Fruit fly (Drosophila melanogaster) Kc167 (cell line): ENCODE data around the gene gb.

Source experiments
- Sin3A ChIP-seq: fragments of >200 bp; optimal IDR thresholded peaks from 2 replicates; lab custom pipeline; 2018; ENCODE audit warnings: missing external identifiers
- h ChIP-seq: fragments of >200 bp; optimal IDR thresholded peaks from 3 replicates; lab custom pipeline; 2018; ENCODE audit warnings: missing external identifiers
- insv ChIP-seq: fragments of >200 bp; optimal IDR thresholded peaks from 3 replicates; lab custom pipeline; 2018; ENCODE audit warnings: missing external identifiers
- psq ChIP-seq: fragments of >200 bp; optimal IDR thresholded peaks from 2 replicates; lab custom pipeline; 2017; ENCODE audit warnings: missing external identifiers
- ttk ChIP-seq: sonication (Bioruptor generic); optimal IDR thresholded peaks from 2 replicates; lab custom pipeline; 2017; ENCODE audit warnings: missing external identifiers

DNA sequence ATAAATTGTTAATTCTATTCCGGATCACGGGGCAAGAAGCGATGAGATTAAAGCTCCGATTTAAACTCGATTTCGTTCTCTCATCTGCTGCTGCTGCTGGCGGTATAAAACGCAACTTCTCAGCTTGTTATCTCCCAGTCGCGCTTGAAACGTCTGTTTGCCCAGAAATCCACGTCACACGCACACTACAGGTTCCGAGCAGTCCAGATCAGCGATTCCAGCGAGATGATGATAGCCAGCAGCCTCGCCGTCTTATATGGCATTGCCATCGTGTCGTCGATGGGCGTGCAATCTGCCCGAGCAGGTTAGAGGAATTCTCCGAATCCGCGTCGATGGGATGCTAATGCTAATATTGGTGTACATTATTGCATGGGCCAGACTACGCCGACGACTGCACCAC lies 45.7 kb upstream of the gb start, which contains the start of gene grass:
- TF ChIP-seq h (lab: Kevin White, UChicago) = no peak
- no peak for TF ChIP-seq Sin3A (lab: Kevin White, UChicago)
- TF ChIP-seq ttk = no peak
- no peak for TF ChIP-seq insv (lab: Kevin White, UChicago)
- no peak for TF ChIP-seq psq (lab: Kevin White, UChicago)
